Worm (Caenorhabditis elegans) whole organism, L3 larva: ENCODE results near the gene hmgs-1.

Experiments used
- ZK546.5 ChIP-seq: sonication (generic microtip); optimal IDR thresholded peaks from 2 replicates; lab custom pipeline; 2017; ENCODE audit warnings: missing biosample characterization, missing genetic modification characterization
- nhr-11 ChIP-seq: fragments of 150-350 bp; optimal IDR thresholded peaks from 2 replicates; lab custom pipeline; 2014; ENCODE audit warnings: missing biosample characterization, missing genetic modification characterization
- nhr-77 ChIP-seq: fragments of 150-350 bp; optimal IDR thresholded peaks from 2 replicates; lab custom pipeline; 2014; ENCODE audit warnings: missing biosample characterization, missing genetic modification characterization
- tbx-2 ChIP-seq: sonication (generic microtip); optimal IDR thresholded peaks from 2 replicates; lab custom pipeline; 2016; ENCODE audit warnings: mild to moderate bottlenecking, missing genetic modification characterization, missing compliant biosample characterization

DNA sequence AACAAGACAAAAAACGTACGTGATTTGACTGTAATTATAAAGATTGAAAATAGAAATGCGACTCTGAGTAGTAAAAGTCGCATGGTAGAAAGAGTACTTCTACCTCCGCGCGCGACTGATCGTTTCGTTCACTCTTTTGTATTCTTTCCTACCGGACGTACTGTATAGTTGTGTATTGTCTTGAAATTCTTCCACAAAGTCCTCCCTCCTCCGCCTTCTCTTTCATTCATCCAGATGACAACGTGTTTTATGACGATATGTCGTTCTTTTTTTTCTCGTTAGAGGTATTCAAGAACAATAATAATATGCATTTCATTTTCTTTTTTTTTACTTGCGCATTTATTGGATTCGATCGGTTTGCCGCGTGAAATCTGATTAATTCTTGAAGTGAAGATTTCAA is 42.1 kb upstream of the hmgs-1 start, which contains the start of gene K09H11.4:
- no peak for TF ChIP-seq ZK546.5 (tag; lab: Kevin White, UChicago)
- TF ChIP-seq nhr-77: no peak
- no peak for TF ChIP-seq tbx-2 (tag; lab: Kevin White, UChicago)
- TF ChIP-seq nhr-11 (tag; lab: Kevin White, UChicago): no peak
